Fruit fly (Drosophila melanogaster) whole organism, prepupa: ENCODE data around the gene NimB1.

Experiments used
- Blimp-1 ChIP-seq: fragments of 200-800 bp; sonication (Bioruptor generic); optimal IDR thresholded peaks from 3 replicates; lab custom pipeline; 2017; ENCODE audit warnings: missing biosample characterization, missing genetic modification characterization, mild to moderate bottlenecking, moderate library complexity, missing genetic modification reagents
- CG10669 ChIP-seq: fragments of 200-800 bp; sonication (Bioruptor generic); optimal IDR thresholded peaks from 3 replicates; lab custom pipeline; 2018; ENCODE audit warnings: missing biosample characterization, mild to moderate bottlenecking, missing genetic modification characterization, moderate library complexity
- CG11294 ChIP-seq: fragments of 200-800 bp; sonication (Bioruptor generic); IDR thresholded peaks from 2 replicates; pipeline ENCODE4 v1.3.6; 2022; ENCODE audit warnings: missing biosample characterization, missing genetic modification characterization
- CG11762 ChIP-seq: fragments of 200-800 bp; sonication (Bioruptor generic); optimal IDR thresholded peaks from 3 replicates; lab custom pipeline; 2016; ENCODE audit warnings: missing biosample characterization, missing genetic modification characterization; ENCODE audit not compliant: insufficient read depth
- CG11902 ChIP-seq: fragments of 200-800 bp; sonication (Bioruptor generic); optimal IDR thresholded peaks from 3 replicates; lab custom pipeline; 2016; ENCODE audit warnings: missing biosample characterization, missing genetic modification characterization
- CG1621 ChIP-seq: fragments of 200-800 bp; sonication (Bioruptor generic); optimal IDR thresholded peaks from 3 replicates; lab custom pipeline; 2018; ENCODE audit warnings: missing biosample characterization, mild to moderate bottlenecking, missing genetic modification characterization
- CG16779 ChIP-seq: fragments of 200-800 bp; sonication (Bioruptor generic); optimal IDR thresholded peaks from 3 replicates; lab custom pipeline; 2017; ENCODE audit warnings: missing biosample characterization, mild to moderate bottlenecking, missing genetic modification characterization
- CG31627 ChIP-seq: fragments of 200-800 bp; sonication (Bioruptor generic); optimal IDR thresholded peaks from 3 replicates; lab custom pipeline; 2016; ENCODE audit warnings: missing biosample characterization, missing genetic modification characterization
- CG32006 ChIP-seq: fragments of 200-800 bp; sonication (Bioruptor generic); optimal IDR thresholded peaks from 3 replicates; lab custom pipeline; 2017; ENCODE audit warnings: missing biosample characterization, mild to moderate bottlenecking, missing genetic modification characterization
- CG34406 ChIP-seq: fragments of 200-800 bp; sonication (Bioruptor generic); optimal IDR thresholded peaks from 3 replicates; lab custom pipeline; 2016; ENCODE audit warnings: missing biosample characterization, missing genetic modification characterization
- CG4318 ChIP-seq: fragments of 200-800 bp; sonication (Bioruptor generic); optimal IDR thresholded peaks from 3 replicates; lab custom pipeline; 2017; ENCODE audit warnings: missing biosample characterization, mild to moderate bottlenecking, missing genetic modification characterization
- CG6163 ChIP-seq: fragments of 200-800 bp; sonication (Bioruptor generic); IDR thresholded peaks from 3 replicates; pipeline ENCODE4 v1.3.6; 2022; ENCODE audit warnings: missing biosample characterization, missing genetic modification characterization
- CG6276 ChIP-seq: fragments of 200-800 bp; sonication (Bioruptor generic); optimal IDR thresholded peaks from 2 replicates; lab custom pipeline; 2017; ENCODE audit warnings: missing biosample characterization, mild to moderate bottlenecking, missing genetic modification characterization
- CG6792 ChIP-seq: fragments of 200-800 bp; sonication (Bioruptor generic); optimal IDR thresholded peaks from 3 replicates; lab custom pipeline; 2016; ENCODE audit warnings: missing biosample characterization, missing genetic modification characterization
- CG9139 ChIP-seq: fragments of 200-800 bp; sonication (Bioruptor generic); optimal IDR thresholded peaks from 3 replicates; lab custom pipeline; 2017; ENCODE audit warnings: missing biosample characterization, mild to moderate bottlenecking, missing genetic modification characterization
- Eip75B ChIP-seq: fragments of 200-800 bp; sonication (Bioruptor generic); optimal IDR thresholded peaks from 3 replicates; lab custom pipeline; 2016; ENCODE audit warnings: missing biosample characterization, missing genetic modification characterization
- Eip78C ChIP-seq: fragments of 200-800 bp; sonication (Bioruptor generic); peaks from one replicate; lab custom pipeline; 2016; ENCODE audit warnings: missing biosample characterization, missing genetic modification characterization
- Ets21C ChIP-seq: fragments of 200-800 bp; sonication (Bioruptor generic); optimal IDR thresholded peaks from 3 replicates; lab custom pipeline; 2016; ENCODE audit warnings: missing biosample characterization, missing genetic modification characterization
- Hr39 ChIP-seq: fragments of 200-800 bp; sonication (Bioruptor generic); optimal IDR thresholded peaks from 2 replicates; lab custom pipeline; 2016; ENCODE audit warnings: missing biosample characterization, missing genetic modification characterization
- Lpt ChIP-seq: fragments of 200-800 bp; sonication (Bioruptor generic); optimal IDR thresholded peaks from 3 replicates; lab custom pipeline; 2016; ENCODE audit warnings: missing biosample characterization, missing genetic modification characterization
- Smox ChIP-seq: fragments of 200-800 bp; sonication (Bioruptor generic); optimal IDR thresholded peaks from 3 replicates; lab custom pipeline; 2016; ENCODE audit warnings: missing biosample characterization, missing genetic modification characterization
- Sox102F ChIP-seq: fragments of 200-800 bp; sonication (Bioruptor generic); optimal IDR thresholded peaks from 2 replicates; lab custom pipeline; 2016; ENCODE audit warnings: missing biosample characterization, mild to moderate bottlenecking, missing genetic modification characterization
- Sox14 ChIP-seq: fragments of 200-800 bp; sonication (Bioruptor generic); optimal IDR thresholded peaks from 3 replicates; lab custom pipeline; 2016; ENCODE audit warnings: missing biosample characterization, missing genetic modification characterization
- Sox15 ChIP-seq: fragments of 200-800 bp; sonication (Bioruptor generic); optimal IDR thresholded peaks from 3 replicates; lab custom pipeline; 2016; ENCODE audit warnings: missing biosample characterization, missing genetic modification characterization
- cyc ChIP-seq: fragments of 200-800 bp; sonication (Bioruptor generic); optimal IDR thresholded peaks from 3 replicates; lab custom pipeline; 2016; ENCODE audit warnings: missing biosample characterization, missing genetic modification characterization
- fd85E ChIP-seq: fragments of 200-800 bp; sonication (Bioruptor generic); optimal IDR thresholded peaks from 3 replicates; lab custom pipeline; 2016; ENCODE audit warnings: missing biosample characterization, missing genetic modification characterization
- fkh ChIP-seq: fragments of 200-800 bp; sonication (Bioruptor generic); optimal IDR thresholded peaks from 3 replicates; lab custom pipeline; 2017; ENCODE audit warnings: missing biosample characterization, mild to moderate bottlenecking, missing genetic modification characterization, moderate library complexity
- pdm3 ChIP-seq: fragments of 200-800 bp; sonication (Bioruptor generic); optimal IDR thresholded peaks from 3 replicates; lab custom pipeline; 2016; ENCODE audit warnings: missing biosample characterization, missing genetic modification characterization
- spab ChIP-seq: fragments of 200-800 bp; sonication (Bioruptor generic); optimal IDR thresholded peaks from 2 replicates; lab custom pipeline; 2017; ENCODE audit warnings: missing biosample characterization, mild to moderate bottlenecking, missing genetic modification characterization, missing genetic modification reagents
- ss ChIP-seq, 2 experiments: fragments of 200-800 bp; sonication (Bioruptor generic); optimal IDR thresholded peaks; 2 replicates in 1 of 2; 3 replicates in 1 of 2; lab custom pipeline; 2017 to 2018; ENCODE audit warnings: mild to moderate bottlenecking in 2 of 2, missing biosample characterization in 2 of 2, missing genetic modification characterization in 2 of 2, moderate library complexity in 1 of 2
- svp ChIP-seq: fragments of 200-800 bp; sonication (Bioruptor generic); peaks from one replicate; lab custom pipeline; 2016; ENCODE audit warnings: missing biosample characterization, missing genetic modification characterization
- vri ChIP-seq: fragments of 200-800 bp; sonication (Bioruptor generic); optimal IDR thresholded peaks from 3 replicates; lab custom pipeline; 2016; ENCODE audit warnings: missing biosample characterization, mild to moderate bottlenecking, missing genetic modification characterization

NimB1 gene

DNA sequence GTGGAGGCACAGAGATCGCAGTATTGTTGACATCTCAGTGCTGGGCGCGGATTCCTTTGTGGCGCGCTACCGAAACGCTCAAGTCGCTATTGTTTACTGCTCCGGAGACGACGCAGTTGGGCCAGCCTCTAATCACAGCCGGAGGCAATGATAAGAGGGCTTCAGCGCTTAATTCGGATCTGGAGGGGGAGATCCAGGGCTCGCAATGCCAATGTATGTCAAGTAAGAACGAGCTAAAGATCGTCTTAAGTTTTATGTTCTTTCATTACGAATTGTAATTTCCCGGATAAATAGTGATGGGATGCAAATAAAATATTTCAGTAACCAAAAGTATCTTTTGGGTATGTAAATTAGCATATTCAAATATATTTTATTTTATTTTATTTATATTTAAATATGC, 6.6 kb downstream of the NimB1 start, which contains the start of the genes NimB4 and NimB5:
NimB4 (minus strand) TSS at position 101 of the 400 bp plus-strand sequence.
NimB5 (plus strand) TSS at position 302 of the 400 bp plus-strand sequence.
- TF ChIP-seq Smox (GFP tag; lab: Kevin White, UChicago), result no peak
- TF ChIP-seq Sox102F (GFP tag; lab: Kevin White, UChicago), result no peak
- peak; percentile 64 for TF ChIP-seq svp (GFP tag; lab: Kevin White, UChicago)
- no peak for TF ChIP-seq Sox14
- no peak for TF ChIP-seq pdm3 (GFP tag; lab: Kevin White, UChicago)
- no peak for TF ChIP-seq Eip78C (GFP tag; lab: Kevin White, UChicago)
- TF ChIP-seq fkh (GFP tag; lab: Kevin White, UChicago), result no peak
- no peak for TF ChIP-seq CG6792 (GFP tag; lab: Kevin White, UChicago)
- TF ChIP-seq, all 60 proteins: peak for 1

dm6 chr2L:13972847-13973246, 9.5 kb downstream of the NimB1 start, which contains the start of gene He:
Gene He, minus strand, starts transcription at chr2L:13972947.
- TF ChIP-seq Lpt (GFP tag; lab: Kevin White, UChicago) (no peak), CG32006 (GFP tag; lab: Kevin White, UChicago) (no peak), CG16779 (no peak), CG6163 (no peak), Smox (GFP tag; lab: Kevin White, UChicago) (no peak), CG11294 (GFP tag; lab: Robert Waterston, UW) (no peak), Blimp-1 (GFP tag; lab: Kevin White, UChicago) (no peak), CG6276 (GFP tag; lab: Kevin White, UChicago) (no peak), Eip75B (GFP tag; lab: Kevin White, UChicago) (no peak), fd85E (GFP tag; lab: Kevin White, UChicago) (no peak), CG34406 (GFP tag; lab: Kevin White, UChicago) (no peak), cyc (GFP tag; lab: Kevin White, UChicago) (no peak), ss (GFP tag; optimal IDR thresholded peaks at IDR 0.05; lab: Kevin White, UChicago) (no peak), CG10669 (GFP tag; lab: Kevin White, UChicago) (no peak), CG1621 (tag; lab: Kevin White, UChicago) (no peak), Sox14 (no peak)
- TF ChIP-seq, all 60 proteins: peak for 0

- TF ChIP-seq Sox15 (GFP tag; lab: Kevin White, UChicago), result no peak
- TF ChIP-seq CG34406 (GFP tag; lab: Kevin White, UChicago), result no peak
- TF ChIP-seq spab (GFP tag; lab: Kevin White, UChicago), result no peak
- no peak for TF ChIP-seq CG16779
- no peak for TF ChIP-seq Ets21C (GFP tag; lab: Kevin White, UChicago)
- TF ChIP-seq fd85E (GFP tag; lab: Kevin White, UChicago), result no peak
- no peak for TF ChIP-seq CG6792 (GFP tag; lab: Kevin White, UChicago)
- no peak for TF ChIP-seq CG32006 (GFP tag; lab: Kevin White, UChicago)
- no peak for TF ChIP-seq CG11902 (GFP tag; lab: Kevin White, UChicago)
- TF ChIP-seq CG31627 (GFP tag; lab: Kevin White, UChicago), result no peak
- no peak for TF ChIP-seq CG4318
- no peak for TF ChIP-seq Eip78C (GFP tag; lab: Kevin White, UChicago)
These were observed 13.4 kb downstream of the NimB1 start, which contains the start of gene NimC1 for dm6 chr2L:13976669-13977068. Gene NimC1, minus strand, starts transcription at chr2L:13976769.

DNA sequence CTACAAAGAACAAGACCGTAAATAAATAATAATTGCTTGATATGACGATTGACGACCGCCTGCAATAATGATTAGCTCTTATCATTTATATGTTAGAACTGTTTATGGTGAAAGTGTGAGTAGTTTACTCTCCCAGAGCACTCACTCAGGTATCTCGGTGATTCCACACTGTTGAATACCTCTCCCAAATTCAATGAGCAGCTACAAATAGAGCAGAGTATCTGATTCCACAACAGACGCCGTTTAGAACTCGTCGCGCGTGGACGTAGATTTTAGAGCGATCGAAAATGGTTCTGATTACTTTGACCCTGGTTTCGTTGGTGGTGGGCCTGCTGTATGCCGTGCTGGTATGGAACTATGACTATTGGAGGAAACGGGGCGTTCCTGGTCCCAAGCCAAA, 13.8 kb downstream of the NimB1 start, which contains the start of gene Cyp28a5:
Cyp28a5 (plus strand) TSS at position 230 of the 400 bp plus-strand sequence.
- no peak for TF ChIP-seq svp (GFP tag; lab: Kevin White, UChicago)
- no peak for TF ChIP-seq vri
- no peak for TF ChIP-seq CG9139 (GFP tag; lab: Kevin White, UChicago)
- TF ChIP-seq Hr39, result no peak
- TF ChIP-seq CG11762 (GFP tag; lab: Kevin White, UChicago), result no peak
- TF ChIP-seq CG6276 (GFP tag; lab: Kevin White, UChicago), result no peak

- TF ChIP-seq Sox15 (GFP tag; lab: Kevin White, UChicago), result no peak
- no peak for TF ChIP-seq ss (GFP tag; optimal IDR thresholded peaks at IDR 0.05; lab: Kevin White, UChicago)
- peak; percentile 82 for TF ChIP-seq svp (GFP tag; lab: Kevin White, UChicago)
These were observed 16.5 kb downstream of the NimB1 start, which contains the start of gene NimC2 for dm6 chr2L:13979826-13980225. Gene NimC2, plus strand, starts transcription at chr2L:13980126.
